Fruit fly (Drosophila melanogaster): ENCODE measurements around the gene mfrn.
A peak's percentile ranks its signal among the peaks of the same experiment; 100 is the strongest.

Gene mfrn

DNA sequence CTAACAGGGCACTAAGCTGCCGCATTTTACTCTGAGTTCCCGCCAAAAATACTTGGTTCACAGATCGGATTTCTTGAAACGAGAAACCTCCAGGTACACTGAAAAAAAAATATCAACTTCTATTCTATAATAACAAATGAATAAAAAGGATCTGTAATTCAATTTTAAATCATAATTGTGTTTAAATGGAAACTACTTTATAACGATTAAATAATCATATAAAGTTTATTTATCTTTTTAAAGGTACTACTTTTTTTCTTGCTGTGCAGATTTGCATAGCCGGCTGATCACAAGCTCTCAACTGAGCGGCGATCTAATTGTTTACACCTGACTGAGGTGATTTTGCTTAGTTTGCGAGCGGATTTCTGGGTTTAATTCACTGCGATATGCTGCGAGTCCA lies 39.5 kb upstream of the mfrn start (continued):
- TF ChIP-seq zfh1 (GFP tag; IDR thresholded peaks at IDR 0.05) (no peak), dan (GFP tag; IDR thresholded peaks at IDR 0.05) (no peak), HLH4C (GFP tag; IDR thresholded peaks at IDR 0.05; ENCODE audit: partially characterized antibody) (no peak), CG17912 (GFP tag; optimal IDR thresholded peaks at IDR 0.05) (no peak), CG12071 (GFP tag; optimal IDR thresholded peaks at IDR 0.05) (no peak), CG4282 (GFP tag; optimal IDR thresholded peaks at IDR 0.05) (no peak), GATAe (GFP tag; conservative IDR thresholded peaks at IDR 0.05) (no peak; the same call in 1 of the 2 replicates), ATbp (GFP tag; optimal IDR thresholded peaks at IDR 0.05) (no peak), Oaz (GFP tag; IDR thresholded peaks at IDR 0.05) (peak; percentile 51), emc (GFP tag; optimal IDR thresholded peaks at IDR 0.05) (no peak), sens (GFP tag) (peak; percentile 50), kay (GFP tag; optimal IDR thresholded peaks at IDR 0.05) (no peak), Dad (GFP tag; optimal IDR thresholded peaks at IDR 0.05) (no peak), en (GFP tag; optimal IDR thresholded peaks at IDR 0.05) (no peak), gsb-n (tag; optimal IDR thresholded peaks at IDR 0.05) (peak; percentile 35), CG7963 (GFP tag; IDR thresholded peaks at IDR 0.05; ENCODE audit: partially characterized antibody) (no peak), CG6254 (GFP tag; optimal IDR thresholded peaks at IDR 0.05) (no peak), sens-2 (GFP tag; IDR thresholded peaks at IDR 0.05) (peak; percentile 25; the same call in 1 of the 2 replicates), yki (optimal IDR thresholded peaks at IDR 0.05) (no peak), Fer2 (tag; optimal IDR thresholded peaks at IDR 0.05) (peak; percentile 34), Xbp1 (GFP tag; optimal IDR thresholded peaks at IDR 0.05) (peak; percentile 61), insv (GFP tag; optimal IDR thresholded peaks at IDR 0.05) (no peak), Kr (GFP tag; optimal IDR thresholded peaks at IDR 0.05) (no peak), CG11085 (GFP tag; IDR thresholded peaks at IDR 0.05) (0 out of 2 replicates have a peak, but pooled peaks have one; percentile 50), lola (GFP tag; optimal IDR thresholded peaks at IDR 0.05) (peak in 1 of 3 experiments; percentile 50), Bgb (GFP tag; IDR thresholded peaks at IDR 0.05; ENCODE audit: partially characterized antibody) (no peak), CG12769 (tag; optimal IDR thresholded peaks at IDR 0.05) (no peak), disco-r (GFP tag; optimal IDR thresholded peaks at IDR 0.05) (no peak), BtbVII (GFP tag; optimal IDR thresholded peaks at IDR 0.05) (peak; percentile 29), CG15479 (GFP tag; optimal IDR thresholded peaks at IDR 0.05) (no peak), HmgZ (tag; optimal IDR thresholded peaks at IDR 0.05) (no peak), CG14965 (GFP tag; optimal IDR thresholded peaks at IDR 0.05; ENCODE audit: borderline replicate concordance) (no peak), sim (GFP tag; IDR thresholded peaks at IDR 0.05) (no peak), CG1602 (GFP tag; optimal IDR thresholded peaks at IDR 0.05) (peak; percentile 42), ranshi (GFP tag; IDR thresholded peaks at IDR 0.05) (peak; percentile 75), HLH54F (GFP tag; optimal IDR thresholded peaks at IDR 0.05) (peak; percentile 24), ci (GFP tag; IDR thresholded peaks at IDR 0.05) (peak; percentile 72), bab2 (GFP tag; optimal IDR thresholded peaks at IDR 0.05) (peak; percentile 19), Ravus (GFP tag; IDR thresholded peaks at IDR 0.05) (peak; percentile 7; the same call in 1 of the 2 replicates), CG17385 (GFP tag; optimal IDR thresholded peaks at IDR 0.05) (peak; percentile 69), shn (GFP tag; optimal IDR thresholded peaks at IDR 0.05) (no peak), dmrt11E (tag; optimal IDR thresholded peaks at IDR 0.05) (peak; percentile 46), pnt (GFP tag; optimal IDR thresholded peaks at IDR 0.05) (no peak), CG13123 (GFP tag; optimal IDR thresholded peaks at IDR 0.05) (peak; percentile 14), CG2129 (GFP tag; IDR thresholded peaks at IDR 0.05; ENCODE audit: partially characterized antibody) (no peak), bowl (GFP tag; IDR thresholded peaks at IDR 0.05) (no peak), CoRest (tag; optimal IDR thresholded peaks at IDR 0.05) (peak; percentile 84), dpn (GFP tag; optimal IDR thresholded peaks at IDR 0.05) (peak; percentile 15 to 60), CkIIα-i1 (GFP tag; IDR thresholded peaks at IDR 0.05) (no peak), Lhr (GFP tag; optimal IDR thresholded peaks at IDR 0.05) (no peak), Hr39 (optimal IDR thresholded peaks at IDR 0.05) (no peak), CG3065 (GFP tag; optimal IDR thresholded peaks at IDR 0.05) (no peak)

Measured in whole organism, embryonic.